Worm (Caenorhabditis elegans) whole organism, late embryonic: Measurements from ENCODE around the gene rbg-3.

Source experiments
- C08G9.2 ChIP-seq: sonication (generic microtip); optimal IDR thresholded peaks from 2 replicates; lab custom pipeline; 2016; ENCODE audit warnings: mild to moderate bottlenecking, missing genetic modification characterization, moderate library complexity, missing compliant biosample characterization
- F13H6.1 ChIP-seq: sonication (generic microtip); optimal IDR thresholded peaks from 2 replicates; lab custom pipeline; 2016; ENCODE audit warnings: missing genetic modification characterization, missing compliant biosample characterization
- K09A11.1 ChIP-seq: sonication (generic microtip); optimal IDR thresholded peaks from 2 replicates; lab custom pipeline; 2017; ENCODE audit warnings: antibody characterized with exemption, mild to moderate bottlenecking, missing genetic modification characterization, missing compliant biosample characterization; ENCODE audit not compliant: insufficient read depth
- T23F11.4 ChIP-seq: fragments of 200-800 bp; sonication (Bioruptor generic); optimal IDR thresholded peaks from 2 replicates; lab custom pipeline; 2018; ENCODE audit warnings: mild to moderate bottlenecking, missing genetic modification characterization, missing compliant biosample characterization
- ahr-1 ChIP-seq: sonication (generic microtip); optimal IDR thresholded peaks from 2 replicates; lab custom pipeline; 2016; ENCODE audit warnings: missing genetic modification characterization, missing compliant biosample characterization
- ceh-14 ChIP-seq: sonication (generic microtip); optimal IDR thresholded peaks from 2 replicates; lab custom pipeline; 2016; ENCODE audit warnings: missing genotype, missing genetic modification characterization, missing compliant biosample characterization
- ceh-19 ChIP-seq: fragments of 200-800 bp; sonication (Bioruptor generic); optimal IDR thresholded peaks from 2 replicates; lab custom pipeline; 2018; ENCODE audit warnings: mild to moderate bottlenecking, missing genetic modification characterization, missing compliant biosample characterization
- ceh-2 ChIP-seq: sonication (generic microtip); optimal IDR thresholded peaks from 2 replicates; lab custom pipeline; 2016; ENCODE audit warnings: missing genotype, missing genetic modification characterization, missing compliant biosample characterization
- ceh-24 ChIP-seq: sonication (generic microtip); optimal IDR thresholded peaks from 2 replicates; lab custom pipeline; 2016; ENCODE audit warnings: mild to moderate bottlenecking, missing genetic modification characterization, missing compliant biosample characterization
- ceh-31 ChIP-seq: sonication (generic microtip); optimal IDR thresholded peaks from 2 replicates; lab custom pipeline; 2016; ENCODE audit warnings: missing genetic modification characterization, missing compliant biosample characterization
- ceh-34 ChIP-seq: sonication (generic microtip); optimal IDR thresholded peaks from 2 replicates; lab custom pipeline; 2016; ENCODE audit warnings: mild to moderate bottlenecking, missing genetic modification characterization, missing compliant biosample characterization
- ceh-45 ChIP-seq: fragments of 200-800 bp; sonication (Bioruptor generic); IDR thresholded peaks from 2 replicates; pipeline ENCODE4 v1.3.6; 2022; ENCODE audit warnings: missing genetic modification reagents, missing genetic modification characterization, missing compliant biosample characterization
- ceh-9 ChIP-seq: sonication (generic microtip); optimal IDR thresholded peaks from 2 replicates; lab custom pipeline; 2016; ENCODE audit warnings: mild to moderate bottlenecking, missing genetic modification characterization, inconsistent platforms, missing compliant biosample characterization
- elt-4 ChIP-seq: sonication (generic microtip); optimal IDR thresholded peaks from 2 replicates; lab custom pipeline; 2016; ENCODE audit warnings: missing genetic modification characterization, missing compliant biosample characterization
- eyg-1 ChIP-seq: sonication (generic microtip); optimal IDR thresholded peaks from 2 replicates; lab custom pipeline; 2016; ENCODE audit warnings: missing genotype, missing genetic modification characterization, missing compliant biosample characterization
- fax-1 ChIP-seq: sonication (generic microtip); optimal IDR thresholded peaks from 2 replicates; lab custom pipeline; 2016; ENCODE audit warnings: missing genotype, missing genetic modification characterization, missing compliant biosample characterization
- gmeb-2 ChIP-seq: sonication (generic microtip); optimal IDR thresholded peaks from 2 replicates; lab custom pipeline; 2016; ENCODE audit warnings: missing genetic modification characterization, inconsistent platforms, missing compliant biosample characterization
- hlh-13 ChIP-seq: fragments of 200-800 bp; sonication (Bioruptor generic); optimal IDR thresholded peaks from 2 replicates; lab custom pipeline; 2018; ENCODE audit warnings: mild to moderate bottlenecking, missing genetic modification characterization, missing compliant biosample characterization
- hlh-30 ChIP-seq: sonication (generic microtip); optimal IDR thresholded peaks from 2 replicates; lab custom pipeline; 2017; ENCODE audit warnings: antibody characterized with exemption, missing genetic modification characterization, missing compliant biosample characterization; ENCODE audit not compliant: insufficient read depth
- hlh-6 ChIP-seq: sonication (generic microtip); optimal IDR thresholded peaks from 2 replicates; lab custom pipeline; 2016; ENCODE audit warnings: missing genotype, missing genetic modification characterization, missing compliant biosample characterization
- madf-2 ChIP-seq: sonication (generic microtip); optimal IDR thresholded peaks from 2 replicates; lab custom pipeline; 2017; ENCODE audit warnings: missing genetic modification characterization, missing compliant biosample characterization
- nfya-1 ChIP-seq: sonication (generic microtip); optimal IDR thresholded peaks from 2 replicates; lab custom pipeline; 2017; ENCODE audit warnings: missing genetic modification characterization, mild to moderate bottlenecking, missing compliant biosample characterization, antibody characterized with exemption, moderate library complexity
- nhr-11 ChIP-seq: fragments of 150-350 bp; optimal IDR thresholded peaks from 2 replicates; lab custom pipeline; 2014; ENCODE audit warnings: missing biosample characterization, missing genetic modification characterization
- nhr-232 ChIP-seq: sonication (generic microtip); optimal IDR thresholded peaks from 2 replicates; lab custom pipeline; 2016; ENCODE audit warnings: missing genetic modification characterization, missing compliant biosample characterization
- odd-2 ChIP-seq: sonication (generic microtip); optimal IDR thresholded peaks from 2 replicates; lab custom pipeline; 2017; ENCODE audit warnings: antibody characterized with exemption, mild to moderate bottlenecking, missing genetic modification characterization, missing compliant biosample characterization
- pag-3 ChIP-seq: sonication (generic microtip); optimal IDR thresholded peaks from 2 replicates; lab custom pipeline; 2016; ENCODE audit warnings: missing compliant biosample characterization, missing genetic modification characterization, borderline replicate concordance
- pat-9 ChIP-seq: fragments of 200-800 bp; sonication (Bioruptor generic); optimal IDR thresholded peaks from 2 replicates; lab custom pipeline; 2018; ENCODE audit warnings: mild to moderate bottlenecking, missing genetic modification characterization, moderate library complexity, missing compliant biosample characterization
- pax-1 ChIP-seq: fragments of 150-350 bp; optimal IDR thresholded peaks from 2 replicates; lab custom pipeline; 2014; ENCODE audit warnings: missing biosample characterization, missing genetic modification characterization
- pha-4 ChIP-seq: fragments of 150-350 bp; optimal IDR thresholded peaks from 2 replicates; lab custom pipeline; 2018; ENCODE audit warnings: missing biosample characterization, missing genetic modification reagents, missing genetic modification characterization
- pros-1 ChIP-seq: fragments of 150-350 bp; optimal IDR thresholded peaks from 2 replicates; lab custom pipeline; 2014; ENCODE audit warnings: missing biosample characterization, missing genetic modification reagents, missing genetic modification characterization
- ref-2 ChIP-seq: sonication (generic microtip); optimal IDR thresholded peaks from 2 replicates; lab custom pipeline; 2016; ENCODE audit warnings: missing genetic modification characterization, missing compliant biosample characterization
- rnt-1 ChIP-seq: sonication (generic microtip); optimal IDR thresholded peaks from 2 replicates; lab custom pipeline; 2016; ENCODE audit warnings: missing genetic modification characterization, missing compliant biosample characterization
- sdc-2 ChIP-seq: sonication (generic microtip); optimal IDR thresholded peaks from 2 replicates; lab custom pipeline; 2016; ENCODE audit warnings: missing genotype, missing genetic modification characterization, missing compliant biosample characterization
- sox-2 ChIP-seq: fragments of 200-800 bp; sonication (Bioruptor generic); IDR thresholded peaks from 2 replicates; pipeline ENCODE4 v1.3.6; 2022; ENCODE audit warnings: missing genetic modification reagents, missing genetic modification characterization, missing compliant biosample characterization
- sox-4 ChIP-seq: sonication (generic microtip); optimal IDR thresholded peaks from 2 replicates; lab custom pipeline; 2017; ENCODE audit warnings: mild to moderate bottlenecking, missing genetic modification characterization, inconsistent platforms, missing compliant biosample characterization
- syd-9 ChIP-seq: sonication (generic microtip); optimal IDR thresholded peaks from 2 replicates; lab custom pipeline; 2016; ENCODE audit warnings: mild to moderate bottlenecking, missing genetic modification characterization, moderate library complexity, missing compliant biosample characterization
- tbx-2 ChIP-seq: sonication (generic microtip); optimal IDR thresholded peaks from 2 replicates; lab custom pipeline; 2016; ENCODE audit warnings: missing genetic modification characterization, missing compliant biosample characterization
- tbx-7 ChIP-seq: sonication (generic microtip); optimal IDR thresholded peaks from 2 replicates; lab custom pipeline; 2016; ENCODE audit warnings: missing genotype, missing genetic modification characterization, missing compliant biosample characterization
- ttx-3 ChIP-seq: sonication (generic microtip); optimal IDR thresholded peaks from 2 replicates; lab custom pipeline; 2016; ENCODE audit warnings: missing genetic modification reagents, missing genetic modification characterization, missing compliant biosample characterization
- unc-3 ChIP-seq, 2 experiments: fragments of 200-800 bp in 1 of 2; sonication (Bioruptor generic) in 1 of 2; sonication (generic microtip) in 1 of 2; conservative IDR thresholded peaks in 1 of 2; optimal IDR thresholded peaks in 1 of 2; 2 replicates each; pipeline versions ENCODE4 v1.3.6 to Lab custom; 2016 to 2022; ENCODE audit warnings: missing compliant biosample characterization in 2 of 2, missing genetic modification characterization in 2 of 2, missing genetic modification reagents in 1 of 2
- unc-42 ChIP-seq: sonication (generic microtip); optimal IDR thresholded peaks from 2 replicates; lab custom pipeline; 2016; ENCODE audit warnings: missing genotype, missing genetic modification characterization, missing compliant biosample characterization
- unc-55 ChIP-seq: sonication (generic microtip); optimal IDR thresholded peaks from 2 replicates; lab custom pipeline; 2017; ENCODE audit warnings: missing biosample characterization, missing genetic modification reagents, missing genetic modification characterization
- unc-86 ChIP-seq: sonication (generic microtip); optimal IDR thresholded peaks from 2 replicates; lab custom pipeline; 2016; ENCODE audit warnings: missing genetic modification characterization, missing compliant biosample characterization
- zip-5 ChIP-seq: sonication (generic microtip); optimal IDR thresholded peaks from 2 replicates; lab custom pipeline; 2016; ENCODE audit warnings: missing genetic modification characterization, missing compliant biosample characterization
- ztf-16 ChIP-seq: sonication (generic microtip); optimal IDR thresholded peaks from 2 replicates; lab custom pipeline; 2017; ENCODE audit warnings: missing genetic modification characterization, missing compliant biosample characterization

Gene rbg-3

ce11 chrIII:4706678-4707077, 47.5 kb upstream of the rbg-3 start, which contains the start of gene T04A8.13:
Gene T04A8.13, plus strand, starts transcription at chrIII:4706978.
- TF ChIP-seq ceh-45 (GFP tag; lab: Robert Waterston, UW) (no peak), sdc-2 (tag; lab: Kevin White, UChicago) (no peak), K09A11.1 (tag; lab: Kevin White, UChicago) (no peak), elt-4 (tag; lab: Kevin White, UChicago) (no peak), madf-2 (tag; lab: Kevin White, UChicago) (no peak), odd-2 (no peak), unc-3 (GFP tag; conservative IDR thresholded peaks at IDR 0.05; lab: Robert Waterston, UW) (no peak), unc-3 (tag; optimal IDR thresholded peaks at IDR 0.05; lab: Kevin White, UChicago) (no peak)

DNA sequence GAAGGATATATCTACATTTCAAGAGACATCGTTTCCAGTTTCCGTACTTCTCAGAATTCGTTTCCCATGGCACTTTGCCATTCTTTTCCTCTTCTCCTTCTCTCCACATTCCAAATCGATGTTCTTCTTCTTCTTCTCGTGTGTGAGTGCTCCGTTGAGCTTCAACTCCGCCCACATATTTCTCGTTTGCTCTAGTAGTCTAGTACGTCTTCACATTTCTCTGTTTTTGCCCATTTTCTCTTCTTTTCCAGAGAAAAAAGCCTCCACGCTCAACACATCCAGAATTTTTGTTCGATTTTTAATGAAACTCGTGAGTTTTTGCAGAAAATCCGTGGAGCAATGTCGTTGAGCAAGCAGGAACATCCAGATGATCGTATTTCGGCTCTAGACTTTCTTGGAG, 45.3 kb upstream of the rbg-3 start, which contains the start of gene T04A8.18:
Gene T04A8.18 (plus strand): TSS at position 301 of the 400 bp plus-strand sequence.
- no peak for TF ChIP-seq unc-3 (GFP tag; conservative IDR thresholded peaks at IDR 0.05; lab: Robert Waterston, UW)
- no peak for TF ChIP-seq unc-3 (tag; optimal IDR thresholded peaks at IDR 0.05; lab: Kevin White, UChicago)
- no peak for TF ChIP-seq ceh-19 (GFP tag; lab: Kevin White, UChicago)
- TF ChIP-seq pag-3 (tag; lab: Kevin White, UChicago): no peak
- no peak for TF ChIP-seq pha-4 (tag; lab: Kevin White, UChicago)
- TF ChIP-seq pax-1 (tag; lab: Kevin White, UChicago): no peak
- no peak for TF ChIP-seq unc-55 (GFP tag; lab: Kevin White, UChicago)
- TF ChIP-seq tbx-7: no peak
- no peak for TF ChIP-seq unc-42 (tag; lab: Kevin White, UChicago)
- TF ChIP-seq syd-9 (tag; lab: Kevin White, UChicago): no peak
- no peak for TF ChIP-seq hlh-30
- no peak for TF ChIP-seq F13H6.1 (tag; lab: Kevin White, UChicago)

DNA sequence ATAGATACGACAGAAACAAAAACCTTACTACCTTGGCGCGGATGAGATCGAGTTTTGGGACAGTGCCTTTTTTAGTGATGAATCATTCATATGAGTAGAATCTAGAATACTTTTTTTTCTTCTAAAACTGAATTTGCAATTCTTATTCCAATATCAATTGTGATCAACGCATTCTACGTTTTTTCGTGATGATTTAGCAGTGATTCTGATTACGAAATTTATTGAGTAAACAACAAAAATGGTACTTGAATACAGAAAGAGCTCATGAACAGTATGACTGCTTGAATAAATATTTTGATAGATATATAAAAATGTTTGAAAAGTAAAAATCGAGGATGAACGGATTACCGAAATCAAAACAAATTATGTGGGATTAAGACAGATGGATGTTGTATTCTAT, 39.1 kb upstream of the rbg-3 start, which contains the start of gene him-18:
Gene him-18 (minus strand): TSS at position 101 of the 400 bp plus-strand sequence.
- TF ChIP-seq nfya-1 (tag; lab: Kevin White, UChicago) (no peak), rnt-1 (tag; lab: Kevin White, UChicago) (no peak), ceh-24 (no peak), pat-9 (tag; lab: Kevin White, UChicago) (no peak), ceh-9 (tag; lab: Kevin White, UChicago) (no peak)

- TF ChIP-seq unc-55 (GFP tag; lab: Kevin White, UChicago) (peak; percentile 21), fax-1 (tag; lab: Kevin White, UChicago) (no peak), ref-2 (tag; lab: Kevin White, UChicago) (no peak), sdc-2 (tag; lab: Kevin White, UChicago) (no peak), nfya-1 (tag; lab: Kevin White, UChicago) (no peak), nhr-232 (tag; lab: Kevin White, UChicago) (no peak), ceh-14 (tag; lab: Kevin White, UChicago) (no peak), rnt-1 (tag; lab: Kevin White, UChicago) (no peak), ahr-1 (tag; lab: Kevin White, UChicago) (no peak), unc-86 (tag; lab: Kevin White, UChicago) (no peak), ztf-16 (no peak), sox-2 (peak; percentile 29; the same call in 1 of the 2 replicates), ttx-3 (tag; lab: Kevin White, UChicago) (no peak), sox-4 (tag; lab: Kevin White, UChicago) (no peak), T23F11.4 (GFP tag; lab: Kevin White, UChicago) (no peak), pros-1 (tag; lab: Kevin White, UChicago) (no peak), hlh-30 (no peak), pat-9 (tag; lab: Kevin White, UChicago) (no peak), hlh-6 (no peak), gmeb-2 (no peak), hlh-13 (GFP tag; lab: Kevin White, UChicago) (no peak), nhr-11 (tag; lab: Kevin White, UChicago) (no peak), ceh-31 (tag; lab: Kevin White, UChicago) (peak; percentile 42), ceh-34 (tag; lab: Kevin White, UChicago) (peak; percentile 17), zip-5 (tag; lab: Kevin White, UChicago) (no peak), eyg-1 (tag; lab: Kevin White, UChicago) (no peak), C08G9.2 (tag; lab: Kevin White, UChicago) (no peak), tbx-2 (peak; percentile 1), ceh-2 (no peak)
These were observed 33.5 kb upstream of the rbg-3 start, which contains the start of gene emb-5 for ce11 chrIII:4720620-4721227. Gene emb-5, minus strand, starts transcription at chrIII:4720670.
